Worm (Caenorhabditis elegans) whole organism, mixed stage, embryonic: ENCODE results near the gene mboa-6.
A peak's percentile ranks its signal among the peaks of the same experiment; 100 is the strongest.

Source experiments
- bed-3 ChIP-seq: fragments of 200-800 bp; sonication (Bioruptor generic); optimal IDR thresholded peaks from 3 replicates; lab custom pipeline; 2018; ENCODE audit warnings: mild to moderate bottlenecking, missing genetic modification characterization, moderate library complexity, missing compliant biosample characterization
- blmp-1 ChIP-seq: fragments of 150-350 bp; optimal IDR thresholded peaks from 2 replicates; lab custom pipeline; 2014; ENCODE audit warnings: missing biosample characterization, missing genetic modification characterization
- ceh-39 ChIP-seq: fragments of 150-350 bp; optimal IDR thresholded peaks from 2 replicates; lab custom pipeline; 2014; ENCODE audit warnings: missing biosample characterization, missing genetic modification characterization
- ceh-43 ChIP-seq: fragments of 200-800 bp; sonication (Bioruptor generic); optimal IDR thresholded peaks from 2 replicates; lab custom pipeline; 2018; ENCODE audit warnings: mild to moderate bottlenecking, missing genetic modification characterization, moderate library complexity, missing compliant biosample characterization
- ceh-83 ChIP-seq: fragments of 200-800 bp; sonication (Bioruptor generic); optimal IDR thresholded peaks from 2 replicates; lab custom pipeline; 2018; ENCODE audit warnings: mild to moderate bottlenecking, missing genetic modification characterization, missing compliant biosample characterization
- ces-1 ChIP-seq: fragments of 150-350 bp; optimal IDR thresholded peaks from 2 replicates; lab custom pipeline; 2014; ENCODE audit warnings: missing biosample characterization, missing genetic modification reagents, missing genetic modification characterization
- cnd-1 ChIP-seq: fragments of 200-800 bp; sonication (Bioruptor generic); optimal IDR thresholded peaks from 2 replicates; lab custom pipeline; 2018; ENCODE audit warnings: mild to moderate bottlenecking, missing genetic modification characterization, missing compliant biosample characterization
- elt-1 ChIP-seq: sonication (generic microtip); optimal IDR thresholded peaks from 2 replicates; lab custom pipeline; 2017; ENCODE audit warnings: missing genetic modification characterization, mild to moderate bottlenecking, missing compliant biosample characterization, antibody characterized with exemption, moderate library complexity, borderline replicate concordance; ENCODE audit not compliant: insufficient read depth
- elt-3 ChIP-seq: fragments of 150-350 bp; optimal IDR thresholded peaks from 2 replicates; lab custom pipeline; 2014; ENCODE audit warnings: missing biosample characterization, missing genetic modification characterization
- flh-1 ChIP-seq: fragments of 200-800 bp; sonication (Bioruptor generic); optimal IDR thresholded peaks from 2 replicates; lab custom pipeline; 2018; ENCODE audit warnings: mild to moderate bottlenecking, missing genetic modification characterization, moderate library complexity, missing compliant biosample characterization
- ham-2 ChIP-seq: fragments of 200-800 bp; sonication (Bioruptor generic); optimal IDR thresholded peaks from 2 replicates; lab custom pipeline; 2018; ENCODE audit warnings: mild to moderate bottlenecking, missing genetic modification characterization, missing compliant biosample characterization
- hlh-1 ChIP-seq: fragments of 150-350 bp; optimal IDR thresholded peaks from 2 replicates; lab custom pipeline; 2014; ENCODE audit warnings: missing biosample characterization, missing genetic modification reagents, missing genetic modification characterization
- lin-13 ChIP-seq: fragments of 150-350 bp; optimal IDR thresholded peaks from 2 replicates; lab custom pipeline; 2014; ENCODE audit warnings: missing biosample characterization, missing genetic modification characterization
- lin-32 ChIP-seq: fragments of 200-800 bp; sonication (Bioruptor generic); optimal IDR thresholded peaks from 2 replicates; lab custom pipeline; 2018; ENCODE audit warnings: mild to moderate bottlenecking, missing genetic modification characterization, missing compliant biosample characterization
- lsy-2 ChIP-seq: fragments of 150-350 bp; optimal IDR thresholded peaks from 2 replicates; lab custom pipeline; 2014; ENCODE audit warnings: missing biosample characterization, missing genetic modification characterization
- mep-1 ChIP-seq: fragments of 150-350 bp; optimal IDR thresholded peaks from 2 replicates; lab custom pipeline; 2017; ENCODE audit warnings: missing biosample characterization, missing genetic modification reagents, missing genetic modification characterization, inconsistent platforms
- mls-2 ChIP-seq: sonication (generic microtip); optimal IDR thresholded peaks from 2 replicates; lab custom pipeline; 2016; ENCODE audit warnings: mild to moderate bottlenecking, missing genetic modification characterization, moderate library complexity, missing compliant biosample characterization
- nhr-2 ChIP-seq: fragments of 150-350 bp; optimal IDR thresholded peaks from 2 replicates; lab custom pipeline; 2014; ENCODE audit warnings: missing biosample characterization, missing genetic modification characterization
- nhr-237 ChIP-seq: fragments of 150-350 bp; optimal IDR thresholded peaks from 2 replicates; lab custom pipeline; 2014; ENCODE audit warnings: missing biosample characterization, missing genetic modification characterization
- nhr-28 ChIP-seq: fragments of 150-350 bp; optimal IDR thresholded peaks from 2 replicates; lab custom pipeline; 2014; ENCODE audit warnings: missing biosample characterization, missing genetic modification characterization
- nhr-76 ChIP-seq: sonication (generic microtip); optimal IDR thresholded peaks from 2 replicates; lab custom pipeline; 2017; ENCODE audit warnings: missing biosample characterization, missing genetic modification characterization
- pha-4 ChIP-seq: fragments of 150-350 bp; optimal IDR thresholded peaks from 2 replicates; lab custom pipeline; 2018; ENCODE audit warnings: missing biosample characterization, missing genetic modification reagents, missing genetic modification characterization
- sem-2 ChIP-seq: fragments of 200-800 bp; sonication (Bioruptor generic); optimal IDR thresholded peaks from 2 replicates; lab custom pipeline; 2018; ENCODE audit warnings: mild to moderate bottlenecking, missing genetic modification characterization, missing compliant biosample characterization
- snpc-4 ChIP-seq: fragments of 150-350 bp; optimal IDR thresholded peaks from 2 replicates; lab custom pipeline; 2014; ENCODE audit warnings: missing biosample characterization, missing genetic modification characterization
- tbx-8 ChIP-seq: fragments of 200-800 bp; sonication (Bioruptor generic); optimal IDR thresholded peaks from 2 replicates; lab custom pipeline; 2018; ENCODE audit warnings: mild to moderate bottlenecking, missing genetic modification characterization, moderate library complexity, missing compliant biosample characterization
- unc-120 ChIP-seq: sonication (generic microtip); optimal IDR thresholded peaks from 2 replicates; lab custom pipeline; 2017; ENCODE audit warnings: missing genetic modification characterization, missing compliant biosample characterization; ENCODE audit not compliant: poor library complexity, severe bottlenecking
- unc-39 ChIP-seq: fragments of 150-350 bp; optimal IDR thresholded peaks from 2 replicates; lab custom pipeline; 2014; ENCODE audit warnings: missing biosample characterization, missing genetic modification characterization
- unc-62 ChIP-seq: fragments of 150-350 bp; optimal IDR thresholded peaks from 2 replicates; lab custom pipeline; 2014; ENCODE audit warnings: missing biosample characterization, missing genetic modification reagents, missing genetic modification characterization
- zip-8 ChIP-seq: fragments of 150-350 bp; optimal IDR thresholded peaks from 2 replicates; lab custom pipeline; 2014; ENCODE audit warnings: missing biosample characterization, missing genetic modification characterization
- ztf-11 ChIP-seq: fragments of 150-350 bp; optimal IDR thresholded peaks from 2 replicates; lab custom pipeline; 2014; ENCODE audit warnings: missing biosample characterization, missing genetic modification characterization

mboa-6 gene

ce11 chrIII:1961895-1962506, at the start of gene mboa-6:
Gene mboa-6, minus strand, starts transcription at chrIII:1961945.
- TF ChIP-seq unc-39 (tag; lab: Kevin White, UChicago) (no peak), ceh-39 (no peak), elt-3 (tag; lab: Kevin White, UChicago) (no peak), mep-1 (peak; percentile 21), mls-2 (tag; lab: Kevin White, UChicago) (peak; percentile 10), unc-120 (peak; percentile 1)

ce11 chrIII:2008894-2009293, 47.1 kb upstream of the mboa-6 start:
- no peak for TF ChIP-seq unc-39 (tag; lab: Kevin White, UChicago)
- TF ChIP-seq nhr-237 (tag; lab: Kevin White, UChicago): no peak
- no peak for TF ChIP-seq sem-2 (GFP tag; lab: Kevin White, UChicago)
- TF ChIP-seq blmp-1 (tag; lab: Kevin White, UChicago): no peak
- TF ChIP-seq ceh-83 (GFP tag; lab: Kevin White, UChicago): no peak
- no peak for TF ChIP-seq ceh-43 (GFP tag; lab: Kevin White, UChicago)
- TF ChIP-seq tbx-8 (GFP tag; lab: Kevin White, UChicago): no peak
- TF ChIP-seq flh-1 (GFP tag; lab: Kevin White, UChicago): no peak
- TF ChIP-seq ztf-11: no peak
- no peak for TF ChIP-seq unc-62 (GFP tag; lab: Kevin White, UChicago)
- TF ChIP-seq unc-120: no peak
- no peak for TF ChIP-seq lsy-2 (tag; lab: Kevin White, UChicago)
- TF ChIP-seq pha-4 (tag; lab: Kevin White, UChicago): no peak

ce11 chrIII:2008334-2008733, 46.6 kb upstream of the mboa-6 start:
- TF ChIP-seq lin-13 (tag; lab: Kevin White, UChicago) (no peak), cnd-1 (no peak), nhr-76 (no peak), lsy-2 (tag; lab: Kevin White, UChicago) (no peak), pha-4 (tag; lab: Kevin White, UChicago) (no peak), bed-3 (no peak), flh-1 (GFP tag; lab: Kevin White, UChicago) (no peak), elt-1 (tag; lab: Kevin White, UChicago) (no peak), sem-2 (GFP tag; lab: Kevin White, UChicago) (no peak)

- TF ChIP-seq hlh-1 (tag; lab: Kevin White, UChicago) (no peak), ceh-83 (GFP tag; lab: Kevin White, UChicago) (no peak), ham-2 (GFP tag; lab: Kevin White, UChicago) (no peak), unc-62 (GFP tag; lab: Kevin White, UChicago) (no peak), ceh-39 (no peak)
Observed at ce11 chrIII:2006937-2007336, 45.2 kb upstream of the mboa-6 start.

- TF ChIP-seq unc-120: no peak
- no peak for TF ChIP-seq blmp-1 (tag; lab: Kevin White, UChicago)
- no peak for TF ChIP-seq elt-3 (tag; lab: Kevin White, UChicago)
- no peak for TF ChIP-seq nhr-28 (tag; lab: Kevin White, UChicago)
- no peak for TF ChIP-seq nhr-237 (tag; lab: Kevin White, UChicago)
- TF ChIP-seq lin-13 (tag; lab: Kevin White, UChicago): no peak
Observed at ce11 chrIII:2005729-2006128, 44.0 kb upstream of the mboa-6 start, which contains the start of gene Y39A3B.1. Gene Y39A3B.1, plus strand, starts transcription at chrIII:2006029.

ce11 chrIII:2001210-2001609, 39.5 kb upstream of the mboa-6 start:
- no peak for TF ChIP-seq pha-4 (tag; lab: Kevin White, UChicago)
- no peak for TF ChIP-seq lin-32 (GFP tag; lab: Kevin White, UChicago)
- no peak for TF ChIP-seq nhr-76
- no peak for TF ChIP-seq elt-1 (tag; lab: Kevin White, UChicago)
- TF ChIP-seq nhr-2 (tag; lab: Kevin White, UChicago): no peak
- TF ChIP-seq tbx-8 (GFP tag; lab: Kevin White, UChicago): no peak
- no peak for TF ChIP-seq lsy-2 (tag; lab: Kevin White, UChicago)
- no peak for TF ChIP-seq snpc-4
- no peak for TF ChIP-seq ces-1
- no peak for TF ChIP-seq zip-8 (tag; lab: Kevin White, UChicago)
